Worm (Caenorhabditis elegans) whole organism, midembryonic: ENCODE measurements around the gene F56C9.3.

Source experiments
- T22C8.4 ChIP-seq: fragments of 200-800 bp; sonication (Bioruptor generic); IDR thresholded peaks from 2 replicates; pipeline ENCODE4 v1.3.6; 2022; ENCODE audit warnings: missing genetic modification characterization, missing compliant biosample characterization
- cog-1 ChIP-seq: sonication (generic microtip); optimal IDR thresholded peaks from 2 replicates; lab custom pipeline; 2016; ENCODE audit warnings: missing genetic modification characterization, missing compliant biosample characterization
- flt-1 ChIP-seq: fragments of 200-800 bp; sonication (Bioruptor generic); IDR thresholded peaks from 2 replicates; pipeline ENCODE4 v1.3.6; 2022; ENCODE audit warnings: missing genetic modification characterization, missing compliant biosample characterization
- klf-2 ChIP-seq: fragments of 200-800 bp; sonication (Bioruptor generic); conservative IDR thresholded peaks from 2 replicates; pipeline ENCODE4 v1.3.6; 2022; ENCODE audit warnings: missing genetic modification reagents, missing genetic modification characterization, missing compliant biosample characterization
- med-1 ChIP-seq: sonication (generic microtip); optimal IDR thresholded peaks from 2 replicates; lab custom pipeline; 2017; ENCODE audit warnings: missing genetic modification characterization, mild to moderate bottlenecking, missing compliant biosample characterization, antibody characterized with exemption, missing genetic modification reagents; ENCODE audit not compliant: insufficient read depth
- tab-1 ChIP-seq: fragments of 200-800 bp; sonication (Bioruptor generic); IDR thresholded peaks from 2 replicates; pipeline ENCODE4 v1.3.6; 2022; ENCODE audit warnings: missing genetic modification characterization, missing compliant biosample characterization
- ztf-23 ChIP-seq: fragments of 200-800 bp; sonication (Bioruptor generic); IDR thresholded peaks from 2 replicates; pipeline ENCODE4 v1.3.6; 2022; ENCODE audit warnings: missing genetic modification reagents, missing genetic modification characterization, missing compliant biosample characterization
- ztf-29 ChIP-seq: fragments of 200-800 bp; sonication (Bioruptor generic); IDR thresholded peaks from 2 replicates; pipeline ENCODE4 v1.3.6; 2022; ENCODE audit warnings: missing genetic modification reagents, missing genetic modification characterization, missing compliant biosample characterization

DNA sequence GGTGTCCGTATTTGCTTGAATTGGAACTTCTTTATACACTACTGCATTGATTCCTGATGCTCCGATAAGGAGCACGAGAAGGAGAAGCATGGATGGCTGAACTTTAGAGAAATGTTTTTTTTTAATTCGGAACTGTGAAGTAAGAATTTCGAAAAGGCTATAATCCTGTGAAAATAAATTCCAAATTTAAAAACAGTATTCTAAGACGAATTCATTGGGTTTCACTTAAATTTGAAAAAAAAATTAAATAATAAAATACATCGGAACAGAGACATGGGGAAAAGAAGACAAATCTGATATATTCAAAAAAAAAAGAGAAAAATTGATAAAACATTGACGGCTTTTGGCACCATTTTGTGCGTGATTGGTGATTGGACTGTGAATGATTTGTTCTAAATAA lies 25.3 kb upstream of the F56C9.3 start, which contains the start of gene pho-5:
- TF ChIP-seq cog-1 (no peak), T22C8.4 (GFP tag; lab: Robert Waterston, UW) (no peak), flt-1 (no peak), med-1 (no peak), tab-1 (GFP tag; lab: Robert Waterston, UW) (no peak), klf-2 (GFP tag; lab: Robert Waterston, UW) (no peak), ztf-23 (no peak), ztf-29 (no peak)
